Fruit fly (Drosophila melanogaster): Measurements from ENCODE around the gene Hsc70-4.

Gene Hsc70-4

DNA sequence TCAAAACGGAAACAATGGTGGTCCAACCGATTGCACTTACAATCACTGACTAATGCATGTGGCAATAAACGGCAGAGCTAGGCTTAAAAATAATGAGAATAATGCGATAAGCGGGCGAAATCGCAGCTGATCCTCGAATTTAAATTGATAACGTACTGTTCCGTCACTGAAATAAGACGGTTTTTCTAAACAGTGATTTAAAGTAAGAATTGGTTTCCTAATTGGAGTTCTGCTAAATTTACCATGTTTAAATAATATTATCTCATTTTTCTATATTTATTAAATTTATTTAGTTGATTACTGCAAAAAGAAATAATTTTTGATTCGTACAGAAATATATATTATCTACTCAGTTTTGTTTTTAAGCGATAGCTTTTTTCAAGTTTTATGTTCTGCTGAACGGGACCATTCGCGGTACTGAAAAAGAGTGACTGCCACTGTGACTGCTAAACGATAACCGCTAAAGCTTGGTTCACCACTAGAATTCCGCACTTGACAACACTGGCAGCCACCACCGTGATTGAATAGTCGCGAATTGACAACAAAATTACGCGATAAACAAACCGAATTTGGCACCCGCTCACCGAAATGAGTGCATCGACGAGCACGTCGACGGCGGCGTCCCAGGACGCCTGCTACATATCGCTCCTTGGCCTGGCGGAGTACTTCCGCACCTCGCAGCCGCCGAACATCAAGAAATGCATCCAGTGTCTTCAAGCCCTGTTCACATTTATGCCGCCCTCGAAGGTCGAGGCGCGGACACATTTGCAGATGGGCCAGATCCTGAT lies 33.6 kb upstream of the Hsc70-4 start, which contains the start of the genes Spn88Eb and Mau2 (continued):
- peak; percentile 82 for TF ChIP-seq CG14667 (GFP tag; IDR thresholded peaks at IDR 0.05)
- TF ChIP-seq ab (GFP tag; optimal IDR thresholded peaks at IDR 0.05): no peak
- peak; percentile 79; the same call in 2 of the 3 replicates for TF ChIP-seq CG17361 (GFP tag; IDR thresholded peaks at IDR 0.05)
- TF ChIP-seq CG3995 (GFP tag; optimal IDR thresholded peaks at IDR 0.05): peak; percentile 100
- no peak for TF ChIP-seq D19B (GFP tag; optimal IDR thresholded peaks at IDR 0.05)
- TF ChIP-seq shn (GFP tag; optimal IDR thresholded peaks at IDR 0.05): peak; percentile 37
- TF ChIP-seq nom (GFP tag; optimal IDR thresholded peaks at IDR 0.05): no peak
- TF ChIP-seq CG18599 (GFP tag; optimal IDR thresholded peaks at IDR 0.05): peak; percentile 72
- peak; percentile 80 for TF ChIP-seq mam (GFP tag; optimal IDR thresholded peaks at IDR 0.05)
- TF ChIP-seq CG10147 (GFP tag; optimal IDR thresholded peaks at IDR 0.05): no peak
- 0 out of 2 replicates have a peak, but pooled peaks have one; percentile 31 for TF ChIP-seq Atf6 (GFP tag; IDR thresholded peaks at IDR 0.05)
- no peak for TF ChIP-seq CG6854 (GFP tag; optimal IDR thresholded peaks at IDR 0.05)
- TF ChIP-seq Poxn (GFP tag; IDR thresholded peaks at IDR 0.05): no peak
- TF ChIP-seq Hr3 (GFP tag; optimal IDR thresholded peaks at IDR 0.05): peak; percentile 60
- TF ChIP-seq cato (GFP tag; optimal IDR thresholded peaks at IDR 0.05; ENCODE audit: borderline replicate concordance): peak; percentile 24
- TF ChIP-seq MBD-R2 (GFP tag; IDR thresholded peaks at IDR 0.05): peak; percentile 97
- TF ChIP-seq CG11093 (GFP tag; IDR thresholded peaks at IDR 0.05): no peak; the same call in 2 of the 3 replicates
- TF ChIP-seq bigmax (GFP tag; optimal IDR thresholded peaks at IDR 0.05): no peak
- TF ChIP-seq CG6689 (GFP tag; IDR thresholded peaks at IDR 0.05): 0 out of 2 replicates have a peak, but pooled peaks have one; percentile 34
- TF ChIP-seq CG12391 (tag; optimal IDR thresholded peaks at IDR 0.05): peak; percentile 75
- no peak for TF ChIP-seq CG1529 (GFP tag; optimal IDR thresholded peaks at IDR 0.05)
- TF ChIP-seq NC2α (GFP tag; optimal IDR thresholded peaks at IDR 0.05): no peak
- TF ChIP-seq PHDP (tag; optimal IDR thresholded peaks at IDR 0.05): peak; percentile 33
- TF ChIP-seq lmd (GFP tag; IDR thresholded peaks at IDR 0.05): peak; percentile 83
- TF ChIP-seq zfh1 (GFP tag; IDR thresholded peaks at IDR 0.05): peak; percentile 76
- TF ChIP-seq CG10462 (GFP tag; optimal IDR thresholded peaks at IDR 0.05): no peak
- peak; percentile 73 for TF ChIP-seq NfI (GFP tag; optimal IDR thresholded peaks at IDR 0.05)
- peak; percentile 77 for TF ChIP-seq Scr (GFP tag; IDR thresholded peaks at IDR 0.05; ENCODE audit: partially characterized antibody)
- TF ChIP-seq hb (GFP tag; IDR thresholded peaks at IDR 0.05; ENCODE audit: partially characterized antibody): no peak
- no peak; the same call in 1 of the 2 replicates for TF ChIP-seq Taf1 (GFP tag; IDR thresholded peaks at IDR 0.05)
- TF ChIP-seq cad (GFP tag; optimal IDR thresholded peaks at IDR 0.05): no peak
- TF ChIP-seq ranshi (GFP tag; IDR thresholded peaks at IDR 0.05): peak; percentile 66
- TF ChIP-seq Myb (GFP tag; optimal IDR thresholded peaks at IDR 0.05): peak; percentile 55
- peak; percentile 55; the same call in 1 of the 3 replicates for TF ChIP-seq otp (GFP tag; IDR thresholded peaks at IDR 0.05)
- TF ChIP-seq wek (GFP tag; optimal IDR thresholded peaks at IDR 0.05): no peak
- peak; percentile 94 for TF ChIP-seq Med (GFP tag)
- TF ChIP-seq ERR (GFP tag; optimal IDR thresholded peaks at IDR 0.05): no peak
- peak; percentile 70 for TF ChIP-seq al (GFP tag; IDR thresholded peaks at IDR 0.05)
- TF ChIP-seq sima (GFP tag; optimal IDR thresholded peaks at IDR 0.05): no peak
- 0 out of 2 replicates have a peak, but pooled peaks have one; percentile 30 for TF ChIP-seq CG4730 (GFP tag; IDR thresholded peaks at IDR 0.05)
- TF ChIP-seq CG4820 (GFP tag; optimal IDR thresholded peaks at IDR 0.05): peak; percentile 48
- peak; percentile 79 for TF ChIP-seq Bgb (GFP tag; IDR thresholded peaks at IDR 0.05; ENCODE audit: partially characterized antibody)
- no peak for TF ChIP-seq hkb (optimal IDR thresholded peaks at IDR 0.05)
- peak; percentile 19; the same call in 1 of the 2 replicates for TF ChIP-seq hkb (GFP tag; IDR thresholded peaks at IDR 0.05)
- TF ChIP-seq pb (GFP tag; optimal IDR thresholded peaks at IDR 0.05): no peak
- no peak for TF ChIP-seq gsb-n (tag; optimal IDR thresholded peaks at IDR 0.05)
- TF ChIP-seq vfl (GFP tag; optimal IDR thresholded peaks at IDR 0.05): peak; percentile 45
- peak; percentile 70 to 76 for TF ChIP-seq dpn (GFP tag; optimal IDR thresholded peaks at IDR 0.05)
- peak; percentile 67 for TF ChIP-seq Rx (GFP tag; IDR thresholded peaks at IDR 0.05)
- peak; percentile 69 for TF ChIP-seq CG16813 (GFP tag; IDR thresholded peaks at IDR 0.05; ENCODE audit: partially characterized antibody)
